Fruit fly (Drosophila melanogaster) whole organism, wandering third instar larva: ENCODE measurements around the gene Sik2.

Source experiments
- Hr78 ChIP-seq: fragments of >200 bp; optimal IDR thresholded peaks from 2 replicates; lab custom pipeline; 2017; ENCODE audit warnings: missing biosample characterization, missing genetic modification characterization
- Sp1 ChIP-seq: fragments of 200-800 bp; sonication (Bioruptor generic); optimal IDR thresholded peaks from 3 replicates; lab custom pipeline; 2019; ENCODE audit warnings: missing biosample characterization, mild to moderate bottlenecking, missing genetic modification characterization, moderate library complexity
- br ChIP-seq: fragments of 200-800 bp; sonication (Bioruptor generic); optimal IDR thresholded peaks from 2 replicates; lab custom pipeline; 2016; ENCODE audit warnings: missing biosample characterization, missing genetic modification characterization
- lola ChIP-seq: fragments of >200 bp; optimal IDR thresholded peaks from 2 replicates; lab custom pipeline; 2017; ENCODE audit warnings: missing biosample characterization, missing genetic modification characterization
- pan ChIP-seq: fragments of >200 bp; optimal IDR thresholded peaks from 2 replicates; lab custom pipeline; 2017

DNA sequence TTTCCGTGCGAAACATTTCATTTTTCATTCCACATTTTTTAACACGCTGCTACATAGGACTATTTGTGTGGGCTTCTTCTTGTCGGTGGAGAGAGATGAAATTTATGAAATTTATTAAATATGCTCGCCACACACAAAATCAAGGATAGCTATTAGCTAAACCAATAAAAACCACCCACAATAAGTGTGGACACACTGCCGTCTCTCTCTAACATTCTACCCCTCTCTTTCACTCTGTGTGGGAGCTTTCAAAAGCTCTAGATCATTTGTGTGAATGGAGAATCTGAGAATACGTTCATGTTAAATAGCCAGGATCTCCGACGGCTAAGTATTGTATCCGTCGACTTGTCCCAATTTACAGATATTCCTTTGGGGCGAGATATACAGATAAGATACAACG is 24.1 kb downstream of the Sik2 start:
- TF ChIP-seq br (GFP tag; lab: Kevin White, UChicago) = no peak
- no peak for TF ChIP-seq lola (GFP tag; lab: Kevin White, UChicago)
- TF ChIP-seq pan = no peak
- TF ChIP-seq Hr78 = no peak
- TF ChIP-seq Sp1 (GFP tag; lab: Kevin White, UChicago) = no peak
